Fruit fly (Drosophila melanogaster) whole organism, embryonic: Measurements from ENCODE around the gene CG14893.

ENCODE experiments used
- ATbp ChIP-seq: fragments of 200-800 bp; sonication (Bioruptor generic); optimal IDR thresholded peaks from 2 replicates; lab custom pipeline; 2017; ENCODE audit warnings: missing biosample characterization, mild to moderate bottlenecking, missing genetic modification characterization, missing genetic modification reagents
- Abd-B ChIP-seq: fragments of 200-800 bp; sonication (Bioruptor generic); optimal IDR thresholded peaks from 2 replicates; lab custom pipeline; 2018; ENCODE audit warnings: missing biosample characterization, mild to moderate bottlenecking, missing genetic modification characterization, moderate library complexity
- C15 ChIP-seq: fragments of 200-800 bp; sonication (Bioruptor generic); IDR thresholded peaks from 3 replicates; pipeline ENCODE4 v1.3.6; 2022; ENCODE audit warnings: missing biosample characterization, missing genetic modification characterization
- CG10979 ChIP-seq: fragments of 200-800 bp; sonication (Bioruptor generic); optimal IDR thresholded peaks from 2 replicates; lab custom pipeline; 2018; ENCODE audit warnings: missing biosample characterization, mild to moderate bottlenecking, missing genetic modification characterization, moderate library complexity
- CG15514 ChIP-seq: fragments of 200-800 bp; sonication (Bioruptor generic); optimal IDR thresholded peaks from 3 replicates; lab custom pipeline; 2017; ENCODE audit warnings: missing biosample characterization, missing genetic modification characterization, mild to moderate bottlenecking, moderate library complexity, missing genetic modification reagents
- CG16863 ChIP-seq: fragments of 200-800 bp; sonication (Bioruptor generic); optimal IDR thresholded peaks from 3 replicates; lab custom pipeline; 2016; ENCODE audit warnings: missing biosample characterization, missing genetic modification characterization
- CG17912 ChIP-seq: fragments of 200-800 bp; sonication (Bioruptor generic); optimal IDR thresholded peaks from 2 replicates; lab custom pipeline; 2018; ENCODE audit warnings: missing biosample characterization, mild to moderate bottlenecking, missing genetic modification characterization
- CG2202 ChIP-seq: fragments of 200-800 bp; sonication (Bioruptor generic); optimal IDR thresholded peaks from 2 replicates; lab custom pipeline; 2018; ENCODE audit warnings: missing biosample characterization, mild to moderate bottlenecking, missing genetic modification characterization
- CG3065 ChIP-seq: fragments of 200-800 bp; sonication (Bioruptor generic); optimal IDR thresholded peaks from 2 replicates; lab custom pipeline; 2016; ENCODE audit warnings: missing biosample characterization, missing genetic modification characterization
- CG3995 ChIP-seq: fragments of 200-800 bp; sonication (Bioruptor generic); optimal IDR thresholded peaks from 3 replicates; lab custom pipeline; 2016; ENCODE audit warnings: missing biosample characterization, missing genetic modification characterization
- CG4328 ChIP-seq: fragments of 200-800 bp; sonication (Bioruptor generic); optimal IDR thresholded peaks from 3 replicates; lab custom pipeline; 2017; ENCODE audit warnings: missing biosample characterization, missing genetic modification reagents, missing genetic modification characterization
- CG4730 ChIP-seq: fragments of 200-800 bp; sonication (Bioruptor generic); IDR thresholded peaks from 2 replicates; pipeline ENCODE4 v1.3.6; 2022; ENCODE audit warnings: missing biosample characterization, missing genetic modification characterization
- CG8388 ChIP-seq: fragments of 200-800 bp; sonication (Bioruptor generic); optimal IDR thresholded peaks from 2 replicates; lab custom pipeline; 2019; ENCODE audit warnings: missing biosample characterization, mild to moderate bottlenecking, missing genetic modification characterization, moderate library complexity
- CG8944 ChIP-seq: fragments of 200-800 bp; sonication (Bioruptor generic); optimal IDR thresholded peaks from 3 replicates; lab custom pipeline; 2016; ENCODE audit warnings: missing biosample characterization, missing genetic modification characterization
- CG9437 ChIP-seq: fragments of 200-800 bp; sonication (Bioruptor generic); optimal IDR thresholded peaks from 2 replicates; lab custom pipeline; 2018; ENCODE audit warnings: missing biosample characterization, mild to moderate bottlenecking, missing genetic modification characterization
- CrebB ChIP-seq: fragments of 200-800 bp; sonication (Bioruptor generic); optimal IDR thresholded peaks from 3 replicates; lab custom pipeline; 2018; ENCODE audit warnings: missing biosample characterization, mild to moderate bottlenecking, missing genetic modification characterization
- Dek ChIP-seq: fragments of 200-800 bp; sonication (Bioruptor generic); optimal IDR thresholded peaks from 3 replicates; lab custom pipeline; 2019; ENCODE audit warnings: missing biosample characterization, mild to moderate bottlenecking, missing genetic modification characterization, moderate library complexity
- E2f2 ChIP-seq: fragments of 200-800 bp; sonication (Bioruptor generic); IDR thresholded peaks from 2 replicates; pipeline ENCODE4 v1.3.6; 2022; ENCODE audit warnings: missing biosample characterization, missing genetic modification characterization
- Ets65A ChIP-seq: fragments of 200-800 bp; sonication (Bioruptor generic); peaks from one replicate; lab custom pipeline; 2016; ENCODE audit warnings: missing biosample characterization, missing genetic modification characterization
- Gug ChIP-seq: fragments of 200-800 bp; sonication (Bioruptor generic); IDR thresholded peaks from 4 replicates; pipeline ENCODE4 v1.3.6; 2022; ENCODE audit warnings: missing biosample characterization, missing genetic modification characterization
- HLHmδ ChIP-seq: fragments of 200-800 bp; sonication (Bioruptor generic); optimal IDR thresholded peaks from 2 replicates; lab custom pipeline; 2018; ENCODE audit warnings: missing biosample characterization, mild to moderate bottlenecking, missing genetic modification characterization, moderate library complexity
- Hand ChIP-seq: fragments of 200-800 bp; sonication (Bioruptor generic); optimal IDR thresholded peaks from 2 replicates; lab custom pipeline; 2017; ENCODE audit warnings: mild to moderate bottlenecking, missing biosample characterization, missing genetic modification reagents, missing genetic modification characterization
- Hr51 ChIP-seq, 2 experiments: fragments of 200-800 bp; sonication (Bioruptor generic); optimal IDR thresholded peaks; 2 replicates in 1 of 2; 3 replicates in 1 of 2; lab custom pipeline; 2016 to 2018; ENCODE audit warnings: missing biosample characterization in 2 of 2, missing genetic modification characterization in 2 of 2, mild to moderate bottlenecking in 1 of 2, moderate library complexity in 1 of 2
- Hsf ChIP-seq: fragments of 200-800 bp; sonication (Bioruptor generic); optimal IDR thresholded peaks from 3 replicates; lab custom pipeline; 2016; ENCODE audit warnings: missing biosample characterization, missing genetic modification characterization
- Lpt ChIP-seq: fragments of >200 bp; optimal IDR thresholded peaks from 2 replicates; lab custom pipeline; 2018; ENCODE audit warnings: missing biosample characterization, missing genetic modification characterization
- MESR4 ChIP-seq: fragments of 200-800 bp; sonication (Bioruptor generic); optimal IDR thresholded peaks from 2 replicates; lab custom pipeline; 2018; ENCODE audit warnings: missing biosample characterization, mild to moderate bottlenecking, missing genetic modification characterization, moderate library complexity
- NFAT ChIP-seq: fragments of 200-800 bp; sonication (Bioruptor generic); IDR thresholded peaks from 2 replicates; pipeline ENCODE4 v1.3.6; 2022; ENCODE audit warnings: missing biosample characterization, missing genetic modification characterization
- Pdp1 ChIP-seq, 2 experiments: fragments of 200-800 bp; sonication (Bioruptor generic); optimal IDR thresholded peaks; 3 replicates each; lab custom pipeline; 2016; ENCODE audit warnings: missing biosample characterization in 2 of 2, missing genetic modification characterization in 2 of 2, mild to moderate bottlenecking in 1 of 2, moderate library complexity in 1 of 2
- Side ChIP-seq: fragments of 200-800 bp; sonication (Bioruptor generic); optimal IDR thresholded peaks from 2 replicates; lab custom pipeline; 2016; ENCODE audit warnings: missing biosample characterization, missing genetic modification characterization
- abd-A ChIP-seq: fragments of 200-800 bp; sonication (Bioruptor generic); optimal IDR thresholded peaks from 3 replicates; lab custom pipeline; 2019; ENCODE audit warnings: missing biosample characterization, mild to moderate bottlenecking, missing genetic modification characterization, moderate library complexity
- aop ChIP-seq: fragments of 200-800 bp; sonication (Bioruptor generic); IDR thresholded peaks from 2 replicates; pipeline ENCODE4 v1.3.6; 2022; ENCODE audit warnings: missing biosample characterization, missing genetic modification characterization
- ase ChIP-seq: fragments of 200-800 bp; sonication (Bioruptor generic); IDR thresholded peaks from 3 replicates; pipeline ENCODE4 v1.3.6; 2022; ENCODE audit warnings: missing biosample characterization, missing genetic modification characterization
- ato ChIP-seq: fragments of 200-800 bp; sonication (Bioruptor generic); IDR thresholded peaks from 2 replicates; pipeline ENCODE4 v1.3.6; 2022; ENCODE audit warnings: missing biosample characterization, missing genetic modification characterization; ENCODE audit not compliant: partially characterized antibody
- az2 ChIP-seq: fragments of 200-800 bp; sonication (Bioruptor generic); optimal IDR thresholded peaks from 3 replicates; lab custom pipeline; 2016; ENCODE audit warnings: missing biosample characterization, missing genetic modification characterization
- bcd ChIP-seq: fragments of 200-800 bp; sonication (Bioruptor generic); optimal IDR thresholded peaks from 2 replicates; lab custom pipeline; 2017; ENCODE audit warnings: missing biosample characterization, mild to moderate bottlenecking, missing genetic modification characterization
- bsh ChIP-seq, 2 experiments: fragments of 200-800 bp; sonication (Bioruptor generic); optimal IDR thresholded peaks; 2 replicates each; lab custom pipeline; 2017 to 2018; ENCODE audit warnings: mild to moderate bottlenecking in 2 of 2, missing biosample characterization in 2 of 2, missing genetic modification characterization in 2 of 2, moderate library complexity in 1 of 2
- cas ChIP-seq: fragments of 200-800 bp; sonication (Bioruptor generic); IDR thresholded peaks from 2 replicates; pipeline ENCODE4 v1.3.6; 2022; ENCODE audit warnings: missing biosample characterization, missing genetic modification characterization
- ci ChIP-seq: fragments of 200-800 bp; sonication (Bioruptor generic); IDR thresholded peaks from 3 replicates; pipeline ENCODE4 v1.3.6; 2022; ENCODE audit warnings: missing biosample characterization, missing genetic modification characterization
- fd3F ChIP-seq: fragments of 200-800 bp; sonication (Bioruptor generic); optimal IDR thresholded peaks from 2 replicates; lab custom pipeline; 2018; ENCODE audit warnings: missing biosample characterization, mild to moderate bottlenecking, missing genetic modification characterization, moderate library complexity
- fru ChIP-seq: fragments of >200 bp; optimal IDR thresholded peaks from 2 replicates; lab custom pipeline; 2017
- gcm2 ChIP-seq: fragments of 200-800 bp; sonication (Bioruptor generic); optimal IDR thresholded peaks from 2 replicates; lab custom pipeline; 2016; ENCODE audit warnings: missing biosample characterization, missing genetic modification characterization
- grau ChIP-seq: fragments of 200-800 bp; optimal IDR thresholded peaks from 3 replicates; lab custom pipeline; 2019; ENCODE audit warnings: missing biosample characterization, mild to moderate bottlenecking, missing genetic modification characterization, moderate library complexity
- gt ChIP-seq: fragments of 200-800 bp; sonication (Bioruptor generic); IDR thresholded peaks from 2 replicates; pipeline ENCODE4 v1.3.6; 2022; ENCODE audit warnings: missing biosample characterization, missing genetic modification characterization
- lilli ChIP-seq: fragments of 200-800 bp; sonication (Bioruptor generic); optimal IDR thresholded peaks from 3 replicates; lab custom pipeline; 2016; ENCODE audit warnings: missing biosample characterization, missing genetic modification characterization
- mirr ChIP-seq: fragments of 200-800 bp; sonication (Bioruptor generic); optimal IDR thresholded peaks from 3 replicates; lab custom pipeline; 2018; ENCODE audit warnings: missing biosample characterization, mild to moderate bottlenecking, missing genetic modification characterization
- nom ChIP-seq: fragments of 200-800 bp; sonication (Bioruptor generic); optimal IDR thresholded peaks from 2 replicates; lab custom pipeline; 2017; ENCODE audit warnings: missing biosample characterization, missing genetic modification characterization, mild to moderate bottlenecking, moderate library complexity, missing genetic modification reagents
- otp ChIP-seq: fragments of 200-800 bp; sonication (Bioruptor generic); IDR thresholded peaks from 3 replicates; pipeline ENCODE4, ENCODE4 v1.3.6; 2022; ENCODE audit warnings: missing biosample characterization, missing genetic modification characterization
- salm ChIP-seq: fragments of 200-800 bp; sonication (Bioruptor generic); optimal IDR thresholded peaks from 2 replicates; lab custom pipeline; 2018; ENCODE audit warnings: missing biosample characterization, mild to moderate bottlenecking, missing genetic modification characterization
- so ChIP-seq: fragments of 200-800 bp; sonication (Bioruptor generic); IDR thresholded peaks from 3 replicates; pipeline ENCODE4 v1.3.6; 2022; ENCODE audit warnings: missing biosample characterization, missing genetic modification characterization
- trh ChIP-seq: fragments of 200-800 bp; sonication (Bioruptor generic); optimal IDR thresholded peaks from 2 replicates; lab custom pipeline; 2016; ENCODE audit warnings: missing biosample characterization, missing genetic modification characterization
- tx ChIP-seq: fragments of 200-800 bp; sonication (Bioruptor generic); optimal IDR thresholded peaks from 2 replicates; lab custom pipeline; 2016; ENCODE audit warnings: missing biosample characterization, missing genetic modification characterization
- zf30C ChIP-seq: fragments of 200-800 bp; sonication (Bioruptor generic); optimal IDR thresholded peaks from 3 replicates; lab custom pipeline; 2018; ENCODE audit warnings: missing biosample characterization, mild to moderate bottlenecking, missing genetic modification characterization

CG14893 gene

DNA sequence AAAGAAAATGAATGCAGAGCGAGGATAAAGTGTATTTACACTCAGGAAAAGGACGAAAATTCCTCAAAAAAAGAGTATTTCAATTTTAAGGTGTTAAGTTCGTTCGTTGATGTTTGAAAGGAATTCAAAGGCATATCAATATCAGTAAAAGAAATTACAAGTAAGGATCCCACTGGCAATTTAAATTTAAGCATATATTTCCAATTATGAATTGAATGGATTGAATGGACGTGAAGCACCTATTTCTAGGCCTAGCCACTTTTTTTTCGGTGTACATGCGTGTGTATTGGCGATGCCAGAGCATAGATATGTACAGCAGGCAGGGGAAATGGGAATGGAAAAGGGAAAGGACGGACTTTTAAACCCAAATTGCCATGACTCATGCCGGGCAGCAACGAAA lies 10.0 kb downstream of the CG14893 start (continued):
- TF ChIP-seq Hsf (GFP tag; lab: Kevin White, UChicago): peak; percentile 21
- no peak for TF ChIP-seq Hand (GFP tag; lab: Kevin White, UChicago)
- no peak for TF ChIP-seq ato (GFP tag; lab: Robert Waterston, UW)
- no peak for TF ChIP-seq NFAT (GFP tag; lab: Robert Waterston, UW)
- TF ChIP-seq az2 (GFP tag; lab: Kevin White, UChicago): no peak
- TF ChIP-seq E2f2 (GFP tag; lab: Robert Waterston, UW): no peak
- no peak for TF ChIP-seq CG15514 (GFP tag; lab: Kevin White, UChicago)
- TF ChIP-seq CG3995 (GFP tag; lab: Kevin White, UChicago): no peak
- TF ChIP-seq fru (lab: Kevin White, UChicago): no peak
- no peak for TF ChIP-seq cas (GFP tag; lab: Robert Waterston, UW)
- no peak for TF ChIP-seq CG8388 (GFP tag; lab: Kevin White, UChicago)
- no peak for TF ChIP-seq trh (GFP tag; lab: Kevin White, UChicago)
- no peak for TF ChIP-seq salm (tag; lab: Kevin White, UChicago)
- no peak for TF ChIP-seq ATbp (GFP tag; lab: Kevin White, UChicago)
- no peak for TF ChIP-seq aop (GFP tag; lab: Robert Waterston, UW)
- TF ChIP-seq Side: peak; percentile 7
- no peak for TF ChIP-seq C15 (GFP tag; lab: Robert Waterston, UW)
- no peak for TF ChIP-seq CG8944 (GFP tag; lab: Kevin White, UChicago)
- TF ChIP-seq CG10979 (tag; lab: Kevin White, UChicago): peak; percentile 32
- no peak for TF ChIP-seq ci
- no peak for TF ChIP-seq Gug
- TF ChIP-seq HLHmδ (GFP tag; lab: Kevin White, UChicago): no peak
- TF ChIP-seq CG16863: peak; percentile 5
- no peak for TF ChIP-seq CG4328 (GFP tag; lab: Kevin White, UChicago)
- no peak for TF ChIP-seq Hr51 (GFP tag; optimal IDR thresholded peaks at IDR 0.05; lab: Kevin White, UChicago)
- TF ChIP-seq Abd-B (GFP tag; lab: Kevin White, UChicago): no peak
- TF ChIP-seq bcd (GFP tag; lab: Kevin White, UChicago): no peak
- no peak for TF ChIP-seq gt (GFP tag; lab: Robert Waterston, UW)
- TF ChIP-seq bsh (GFP tag; optimal IDR thresholded peaks at IDR 0.05; lab: Kevin White, UChicago): peak in 1 of 2 experiments; percentile 14
- TF ChIP-seq CrebB: no peak
- no peak for TF ChIP-seq gcm2 (GFP tag; lab: Kevin White, UChicago)
- TF ChIP-seq Lpt (GFP tag; lab: Kevin White, UChicago): no peak
- no peak for TF ChIP-seq ase (GFP tag; lab: Robert Waterston, UW)
- no peak for TF ChIP-seq otp (GFP tag; lab: Robert Waterston, UW)
- no peak for TF ChIP-seq CG2202
- TF ChIP-seq zf30C: peak; percentile 98
- no peak for TF ChIP-seq lilli (GFP tag; lab: Kevin White, UChicago)
- no peak for TF ChIP-seq nom
- no peak for TF ChIP-seq so (GFP tag; lab: Robert Waterston, UW)
- TF ChIP-seq mirr (GFP tag; lab: Kevin White, UChicago): no peak
- TF ChIP-seq CG17912 (GFP tag; lab: Kevin White, UChicago): no peak
- no peak for TF ChIP-seq Dek (tag; lab: Kevin White, UChicago)
- no peak for TF ChIP-seq CG3065 (GFP tag; lab: Kevin White, UChicago)
- no peak for TF ChIP-seq MESR4 (GFP tag; lab: Kevin White, UChicago)
- no peak for TF ChIP-seq Pdp1 (GFP tag; optimal IDR thresholded peaks at IDR 0.05; lab: Kevin White, UChicago)
- peak; percentile 54 for TF ChIP-seq Ets65A (GFP tag; lab: Kevin White, UChicago)
- no peak for TF ChIP-seq CG4730
- no peak for TF ChIP-seq abd-A (tag; lab: Kevin White, UChicago)
- peak; percentile 17 for TF ChIP-seq grau (tag; lab: Kevin White, UChicago)
- TF ChIP-seq CG9437 (GFP tag; lab: Kevin White, UChicago): no peak
- TF ChIP-seq tx (GFP tag; lab: Kevin White, UChicago): no peak
- TF ChIP-seq fd3F (GFP tag; lab: Kevin White, UChicago): no peak
